Worm (Caenorhabditis elegans) whole organism, early embryonic: ENCODE results near the gene nhr-60.

Experiments
- B0310.2 ChIP-seq: sonication (generic microtip); optimal IDR thresholded peaks from 2 replicates; lab custom pipeline; 2016; ENCODE audit warnings: mild to moderate bottlenecking, missing genetic modification characterization, missing compliant biosample characterization
- F13C5.2 ChIP-seq: sonication (generic microtip); optimal IDR thresholded peaks from 2 replicates; lab custom pipeline; 2017; ENCODE audit warnings: mild to moderate bottlenecking, missing genetic modification characterization, inconsistent platforms, missing compliant biosample characterization
- aly-1 ChIP-seq: sonication (generic microtip); optimal IDR thresholded peaks from 2 replicates; lab custom pipeline; 2016; ENCODE audit warnings: missing genetic modification characterization, missing compliant biosample characterization
- ama-1 ChIP-seq: fragments of 150-350 bp; optimal IDR thresholded peaks from 2 replicates; lab custom pipeline; 2014
- ceh-13 ChIP-seq: fragments of 200-800 bp; sonication (Bioruptor generic); optimal IDR thresholded peaks from 2 replicates; lab custom pipeline; 2018; ENCODE audit warnings: mild to moderate bottlenecking, missing genetic modification characterization, missing compliant biosample characterization
- ceh-36 ChIP-seq: sonication (generic microtip); optimal IDR thresholded peaks from 2 replicates; lab custom pipeline; 2016; ENCODE audit warnings: missing genetic modification characterization, inconsistent platforms, missing compliant biosample characterization
- ets-7 ChIP-seq: sonication (generic microtip); optimal IDR thresholded peaks from 2 replicates; lab custom pipeline; 2016; ENCODE audit warnings: missing genotype, missing genetic modification characterization, missing compliant biosample characterization
- flt-1 ChIP-seq: fragments of 200-800 bp; sonication (Bioruptor generic); IDR thresholded peaks from 2 replicates; pipeline ENCODE4 v1.3.6; 2022; ENCODE audit warnings: missing genetic modification characterization, missing compliant biosample characterization
- hmbx-1 ChIP-seq: sonication (generic microtip); optimal IDR thresholded peaks from 2 replicates; lab custom pipeline; 2016; ENCODE audit warnings: mild to moderate bottlenecking, missing genetic modification characterization, missing compliant biosample characterization
- hmg-4 ChIP-seq: fragments of 200-800 bp; sonication (Bioruptor generic); optimal IDR thresholded peaks from 2 replicates; lab custom pipeline; 2018; ENCODE audit warnings: mild to moderate bottlenecking, missing genetic modification characterization, missing compliant biosample characterization
- hnd-1 ChIP-seq: sonication (generic microtip); optimal IDR thresholded peaks from 2 replicates; lab custom pipeline; 2016; ENCODE audit warnings: missing genetic modification characterization, missing compliant biosample characterization
- pes-1 ChIP-seq: fragments of 200-800 bp; sonication (Bioruptor generic); IDR thresholded peaks from 2 replicates; pipeline ENCODE4 v1.3.6; 2022; ENCODE audit warnings: missing genetic modification reagents, missing genetic modification characterization, missing compliant biosample characterization
- scrt-1 ChIP-seq: fragments of 200-800 bp; sonication (Bioruptor generic); IDR thresholded peaks from 2 replicates; pipeline ENCODE4 v1.3.6; 2022; ENCODE audit warnings: missing genetic modification characterization, missing compliant biosample characterization
- sea-1 ChIP-seq: fragments of 200-800 bp; sonication (Bioruptor generic); conservative IDR thresholded peaks from 2 replicates; pipeline ENCODE4 v1.3.6; 2022; ENCODE audit warnings: missing genetic modification characterization, missing compliant biosample characterization
- tbx-11 ChIP-seq: fragments of 200-800 bp; sonication (Bioruptor generic); IDR thresholded peaks from 2 replicates; pipeline ENCODE4 v1.3.6; 2022; ENCODE audit warnings: missing genetic modification characterization, missing compliant biosample characterization
- tbx-37 ChIP-seq: fragments of 200-800 bp; sonication (Bioruptor generic); conservative IDR thresholded peaks from 2 replicates; pipeline ENCODE4 v1.3.6; 2022; ENCODE audit warnings: missing genetic modification reagents, missing genetic modification characterization, missing compliant biosample characterization
- tra-4 ChIP-seq: sonication (generic microtip); optimal IDR thresholded peaks from 2 replicates; lab custom pipeline; 2017; ENCODE audit warnings: missing genetic modification characterization, missing compliant biosample characterization

Gene nhr-60

DNA sequence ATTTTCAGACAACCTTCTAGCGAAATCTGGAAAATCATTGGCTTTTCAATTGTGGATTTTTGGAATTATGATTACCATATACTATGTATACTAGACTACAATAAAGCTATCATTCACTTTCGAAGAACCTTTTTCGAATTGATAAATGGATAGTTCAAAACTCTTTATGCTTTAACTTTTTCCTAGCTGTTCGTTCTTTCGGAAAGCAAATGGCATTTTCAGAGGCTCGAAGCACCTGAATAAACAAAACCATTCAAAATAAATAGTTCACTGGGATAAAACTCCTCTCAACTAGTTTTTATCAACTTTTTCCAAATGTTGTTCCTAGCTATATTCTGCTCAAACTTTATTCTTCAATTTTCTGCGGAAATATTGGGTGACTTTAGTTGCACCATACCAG is 8.0 kb upstream of the nhr-60 start, which contains the start of gene T26E4.2:
TSS of gene T26E4.2 (plus strand) at position 301 of the 400 bp plus-strand sequence.
- TF ChIP-seq F13C5.2 (tag; lab: Kevin White, UChicago) (no peak), scrt-1 (no peak), tra-4 (tag; lab: Kevin White, UChicago) (no peak), tbx-37 (no peak), ceh-36 (tag; lab: Kevin White, UChicago) (no peak), hnd-1 (tag; lab: Kevin White, UChicago) (no peak), tbx-11 (no peak), ceh-13 (GFP tag; lab: Kevin White, UChicago) (no peak), sea-1 (GFP tag; lab: Robert Waterston, UW) (no peak), aly-1 (no peak), hmbx-1 (tag; lab: Kevin White, UChicago) (no peak), ets-7 (tag; lab: Kevin White, UChicago) (no peak), ama-1 (lab: Kevin White, UChicago) (no peak), B0310.2 (no peak), flt-1 (no peak), hmg-4 (GFP tag; lab: Kevin White, UChicago) (no peak), pes-1 (GFP tag; lab: Robert Waterston, UW) (no peak)

DNA sequence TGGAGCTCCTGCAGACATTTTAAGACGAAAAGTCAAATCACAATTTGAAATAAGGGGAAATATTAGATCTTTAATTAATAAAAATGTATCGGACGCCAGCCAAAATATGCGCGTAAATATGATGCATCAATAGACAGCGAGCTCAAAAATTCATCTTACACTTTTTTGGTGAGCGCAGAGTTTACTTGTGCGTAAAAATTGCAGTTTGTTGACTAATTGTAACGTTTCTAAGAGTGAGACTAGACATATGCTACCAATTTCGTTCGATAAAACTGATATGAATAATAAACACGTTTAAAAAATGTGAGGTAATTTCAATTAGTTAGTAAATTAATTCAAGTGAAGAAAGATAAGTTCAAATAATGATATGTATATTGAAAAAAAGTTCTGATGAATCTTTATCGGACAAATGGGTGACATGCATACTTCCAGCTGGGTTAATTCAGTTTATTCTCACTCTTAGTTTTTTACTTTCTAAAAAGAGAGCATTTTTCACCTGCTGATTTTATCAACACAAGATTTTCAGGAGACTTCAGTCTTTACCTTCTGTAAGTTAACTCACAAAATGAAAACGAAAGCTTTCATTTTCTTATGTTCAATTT is 6.2 kb upstream of the nhr-60 start, which contains the start of the genes nhr-285 and irld-52:
TSS of gene nhr-285 (minus strand) at position 101 of the 602 bp plus-strand sequence.
TSS of gene irld-52 (plus strand) at position 552 of the 602 bp plus-strand sequence.
- TF ChIP-seq ets-7 (tag; lab: Kevin White, UChicago) (no peak), ama-1 (lab: Kevin White, UChicago) (no peak), flt-1 (no peak), F13C5.2 (tag; lab: Kevin White, UChicago) (no peak), ceh-13 (GFP tag; lab: Kevin White, UChicago) (no peak), aly-1 (no peak), hmg-4 (GFP tag; lab: Kevin White, UChicago) (no peak), sea-1 (GFP tag; lab: Robert Waterston, UW) (no peak), tra-4 (tag; lab: Kevin White, UChicago) (no peak), tbx-11 (no peak), ceh-36 (tag; lab: Kevin White, UChicago) (no peak)

DNA sequence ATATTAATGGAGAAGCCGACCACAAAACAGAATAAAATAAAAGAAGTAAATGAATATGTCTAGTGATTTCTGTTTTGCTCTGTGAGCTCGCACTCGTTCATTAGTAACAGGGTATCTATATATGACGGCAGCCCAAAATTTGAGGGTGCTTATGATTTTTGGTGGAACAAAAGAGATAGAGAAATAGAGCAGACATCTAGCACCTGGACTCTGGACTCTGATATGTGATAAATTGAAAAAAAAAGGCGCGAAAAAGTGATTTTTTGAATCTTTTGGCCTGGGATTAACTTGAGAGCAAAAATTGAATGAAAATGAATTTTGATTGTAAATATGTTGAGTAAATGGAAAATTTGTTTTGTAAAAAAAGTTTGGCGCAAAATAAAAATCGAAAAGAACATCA is 3.6 kb upstream of the nhr-60 start, which contains the start of gene nhr-283:
TSS of gene nhr-283 (minus strand) at position 101 of the 400 bp plus-strand sequence.
- TF ChIP-seq F13C5.2 (tag; lab: Kevin White, UChicago) (no peak), hmbx-1 (tag; lab: Kevin White, UChicago) (no peak), ets-7 (tag; lab: Kevin White, UChicago) (no peak), aly-1 (no peak), tbx-37 (no peak), ama-1 (lab: Kevin White, UChicago) (no peak), tbx-11 (no peak), tra-4 (tag; lab: Kevin White, UChicago) (no peak), sea-1 (GFP tag; lab: Robert Waterston, UW) (no peak), flt-1 (no peak), ceh-36 (tag; lab: Kevin White, UChicago) (no peak), hmg-4 (GFP tag; lab: Kevin White, UChicago) (no peak), ceh-13 (GFP tag; lab: Kevin White, UChicago) (no peak), pes-1 (GFP tag; lab: Robert Waterston, UW) (no peak)

DNA sequence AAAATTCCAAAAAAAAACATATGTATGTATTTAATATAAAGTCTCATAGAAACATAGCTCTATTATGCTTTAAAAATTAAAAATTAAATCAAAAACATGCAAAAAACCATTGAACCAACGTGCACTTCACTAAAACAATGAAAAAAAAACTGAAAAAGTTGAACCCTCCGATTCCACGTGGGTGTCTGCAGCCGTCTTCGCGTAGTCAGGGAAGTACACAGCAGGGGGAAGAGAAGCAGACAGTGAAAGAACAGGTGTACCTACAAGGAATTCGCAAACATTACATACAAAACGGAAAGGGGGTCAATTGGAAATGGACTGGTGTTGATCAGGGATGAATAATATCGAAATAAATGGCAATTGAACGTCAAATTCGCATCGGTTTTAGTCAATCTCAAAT is 900 bp upstream of the nhr-60 start:
- TF ChIP-seq ceh-13 (GFP tag; lab: Kevin White, UChicago) (no peak), pes-1 (GFP tag; lab: Robert Waterston, UW) (no peak), B0310.2 (no peak), hmg-4 (GFP tag; lab: Kevin White, UChicago) (no peak), ets-7 (tag; lab: Kevin White, UChicago) (no peak), tra-4 (tag; lab: Kevin White, UChicago) (no peak), ceh-36 (tag; lab: Kevin White, UChicago) (no peak), ama-1 (lab: Kevin White, UChicago) (no peak), hmbx-1 (tag; lab: Kevin White, UChicago) (no peak)

DNA sequence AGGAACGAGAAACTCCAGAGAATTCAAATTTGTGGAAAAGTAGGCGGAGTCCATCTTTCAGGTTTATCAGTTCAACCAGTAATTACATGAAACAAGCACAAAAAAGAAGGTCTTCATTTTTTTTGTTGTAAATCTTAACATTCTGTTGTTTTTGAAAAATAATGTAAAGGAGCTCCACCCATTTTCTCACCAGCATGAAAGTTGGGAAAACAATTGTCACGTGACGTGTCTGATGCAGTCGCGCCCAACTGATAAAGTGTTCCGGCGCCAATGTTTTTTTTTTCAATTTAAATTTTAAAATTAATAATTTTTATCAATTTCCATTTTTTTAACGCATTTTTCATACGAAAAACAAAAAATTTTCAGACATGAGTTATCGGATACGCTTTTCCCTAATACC is 4.0 kb downstream of the nhr-60 start, which contains the start of gene F57A10.4:
TSS of gene F57A10.4 (plus strand) at position 367 of the 400 bp plus-strand sequence.
- TF ChIP-seq pes-1 (GFP tag; lab: Robert Waterston, UW) (no peak), ets-7 (tag; lab: Kevin White, UChicago) (no peak), aly-1 (no peak), F13C5.2 (tag; lab: Kevin White, UChicago) (no peak), ceh-36 (tag; lab: Kevin White, UChicago) (no peak), hmg-4 (GFP tag; lab: Kevin White, UChicago) (no peak), hmbx-1 (tag; lab: Kevin White, UChicago) (no peak)

DNA sequence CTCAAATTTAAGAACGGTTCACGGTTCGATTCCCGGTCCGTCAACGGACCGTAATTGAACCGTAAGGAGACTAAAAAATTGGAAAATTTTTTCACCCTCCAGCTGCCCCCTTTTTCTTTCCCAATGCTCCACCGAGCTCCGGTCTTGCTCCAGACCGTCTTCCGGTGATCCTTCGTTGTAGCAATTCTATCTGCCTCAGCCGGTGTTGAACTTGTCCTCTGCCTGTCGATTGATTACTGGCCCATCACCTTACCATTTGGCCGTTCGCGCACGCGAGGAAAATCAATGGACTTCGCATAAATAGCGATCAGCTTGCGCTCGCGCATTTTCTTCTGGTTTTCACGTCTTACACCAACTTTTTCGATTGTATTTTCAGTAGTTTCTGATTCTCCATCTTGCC is 5.7 kb downstream of the nhr-60 start:
- TF ChIP-seq scrt-1 (peak; percentile 51; the same call in 1 of the 2 replicates), flt-1 (peak; percentile 28; the same call in 1 of the 2 replicates), pes-1 (GFP tag; lab: Robert Waterston, UW) (peak; percentile 73)

DNA sequence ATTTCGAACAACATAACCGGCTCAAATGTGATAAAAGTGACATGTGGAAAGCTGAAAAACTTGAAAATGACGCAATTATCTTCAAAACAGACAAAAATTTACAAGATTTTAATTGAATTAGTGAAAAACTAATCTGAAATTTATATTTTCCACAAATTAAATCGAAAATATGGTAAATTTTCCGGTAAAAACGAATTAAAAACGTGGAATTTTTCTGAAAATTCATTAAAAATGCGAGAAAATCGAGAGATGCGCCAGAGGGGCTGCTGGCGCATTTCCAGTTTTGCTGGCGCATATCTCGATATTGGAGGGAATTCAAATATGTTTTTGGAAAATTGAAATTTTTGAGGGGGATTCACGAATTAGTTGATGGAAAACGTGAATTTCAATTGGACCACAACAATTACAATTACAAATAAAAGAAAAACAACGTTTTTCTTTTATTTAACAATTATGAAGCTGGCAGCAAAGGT is 6.9 kb downstream of the nhr-60 start, which contains the start of the genes haf-3 and F57A10.2:
TSS of gene haf-3 (minus strand) at position 51 of the 473 bp plus-strand sequence.
TSS of gene F57A10.2 (plus strand) at position 454 of the 473 bp plus-strand sequence.
- TF ChIP-seq pes-1 (GFP tag; lab: Robert Waterston, UW) (no peak), scrt-1 (no peak), ets-7 (tag; lab: Kevin White, UChicago) (no peak), flt-1 (0 out of 2 replicates have a peak, but pooled peaks have one; percentile 13), ama-1 (lab: Kevin White, UChicago) (no peak), tbx-11 (no peak), hmg-4 (GFP tag; lab: Kevin White, UChicago) (no peak), hmbx-1 (tag; lab: Kevin White, UChicago) (no peak), F13C5.2 (tag; lab: Kevin White, UChicago) (peak; percentile 66), hnd-1 (tag; lab: Kevin White, UChicago) (no peak), ceh-36 (tag; lab: Kevin White, UChicago) (no peak)
